Fruit fly (Drosophila melanogaster) whole organism, larva: ENCODE results near the gene gammaTub23C.
A peak's percentile ranks its signal among the peaks of the same experiment; 100 is the strongest.

Experiments
- noc ChIP-seq: fragments of 200-800 bp; sonication (Bioruptor generic); optimal IDR thresholded peaks from 3 replicates; lab custom pipeline; 2019; ENCODE audit warnings: missing biosample characterization, mild to moderate bottlenecking, missing genetic modification characterization, moderate library complexity

Gene gammaTub23C

DNA sequence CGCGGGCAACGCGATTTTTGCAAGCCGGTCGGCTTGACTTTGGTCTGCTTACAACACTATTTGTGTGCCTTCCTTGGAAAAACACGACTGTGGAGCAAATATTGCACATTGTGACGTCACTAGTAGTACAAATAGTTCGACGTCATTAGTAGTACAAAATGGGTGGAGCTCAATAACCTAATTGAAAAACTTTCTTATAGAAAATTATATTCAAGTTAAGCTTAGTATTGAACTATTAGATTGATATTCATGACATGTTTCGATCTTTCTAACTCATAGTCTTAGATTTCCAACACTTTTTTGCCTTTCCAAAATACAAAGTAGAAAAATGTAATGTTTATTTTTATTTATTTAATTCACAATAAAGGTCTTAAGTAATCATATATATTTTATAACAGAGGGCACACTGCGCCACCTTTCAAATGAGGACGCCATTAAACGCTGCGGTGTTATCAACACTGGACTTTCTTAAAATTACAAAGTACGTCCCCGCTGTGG is at the start of gene gammaTub23C, which contains the start of gene Rrp1:
gammaTub23C (plus strand) TSS at position 453 of the 498 bp plus-strand sequence.
Rrp1 (minus strand) TSS at position 70 of the 498 bp plus-strand sequence.
- TF ChIP-seq noc (tag; lab: Kevin White, UChicago), result peak; percentile 90

DNA sequence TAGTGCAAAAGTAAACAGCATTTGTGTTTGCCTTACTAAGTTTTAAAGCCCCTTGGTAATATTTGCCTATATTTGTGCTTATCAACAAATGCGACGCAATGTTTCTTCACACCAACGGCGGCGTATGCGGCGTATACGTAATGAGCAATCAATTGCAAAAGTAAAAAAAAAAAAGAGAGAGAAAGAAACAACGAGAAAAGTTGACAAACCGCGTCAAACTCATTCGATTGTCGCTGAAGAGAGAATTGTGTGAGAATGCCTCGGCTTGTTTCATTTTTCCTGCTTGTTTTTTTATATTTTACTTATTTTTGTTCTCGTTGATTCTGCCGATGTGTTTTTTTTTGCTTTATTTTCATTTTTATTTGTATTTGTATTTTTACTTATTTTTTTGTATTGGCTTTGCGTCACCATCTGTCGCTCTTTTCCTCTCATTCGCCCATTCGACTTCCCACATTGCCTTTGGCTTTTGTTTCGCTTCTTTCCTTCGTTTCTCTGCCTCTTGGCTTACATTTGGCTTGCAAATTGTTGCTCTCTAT is 48.4 kb upstream of the gammaTub23C start:
- TF ChIP-seq noc (tag; lab: Kevin White, UChicago), result no peak

DNA sequence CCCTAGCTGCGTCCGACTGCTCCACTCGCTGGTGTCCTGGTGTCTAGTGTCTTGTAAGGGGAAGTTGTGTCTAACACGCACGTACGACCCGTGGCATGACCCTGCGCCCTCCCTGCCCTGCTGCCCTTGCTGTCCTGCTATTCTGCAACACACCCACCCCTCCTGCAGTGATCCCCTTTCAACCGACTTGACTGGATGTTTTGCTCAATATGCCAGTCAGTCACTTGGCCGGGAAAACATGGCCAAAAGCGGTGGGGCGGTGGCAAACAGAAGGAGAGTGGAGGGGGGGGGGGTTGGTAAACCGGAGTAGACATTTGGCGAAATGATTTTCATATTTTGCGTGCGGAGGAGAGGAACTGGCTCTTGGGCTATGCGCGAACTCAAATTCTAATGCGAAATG is 42.0 kb upstream of the gammaTub23C start:
- no peak for TF ChIP-seq noc (tag; lab: Kevin White, UChicago)

DNA sequence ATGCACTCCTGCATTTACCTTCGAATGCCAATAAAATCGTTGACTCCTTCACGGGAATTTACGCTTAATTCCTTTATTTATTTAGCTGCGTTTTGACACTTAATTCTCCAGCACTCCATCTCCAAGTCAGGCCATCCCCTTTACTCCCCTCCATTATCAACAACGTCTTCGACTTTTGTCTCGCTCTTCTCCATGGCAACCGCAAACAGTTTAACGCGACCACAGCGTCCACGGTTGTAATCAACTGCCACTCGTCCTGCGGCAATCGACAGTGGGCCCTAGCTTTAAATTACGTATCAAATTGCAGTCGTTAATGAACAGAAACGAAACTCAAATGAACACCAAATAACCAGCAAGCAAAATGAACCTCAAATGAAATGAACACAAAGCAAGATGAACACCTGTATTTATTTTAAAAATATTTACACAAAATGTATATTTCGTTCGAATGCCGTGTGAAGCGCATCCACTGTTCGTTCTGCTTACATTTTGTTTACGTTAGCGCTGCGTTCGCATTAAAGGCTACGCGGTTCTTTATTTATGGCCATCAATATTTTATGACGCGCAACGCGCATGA is 41.0 kb upstream of the gammaTub23C start:
- no peak for TF ChIP-seq noc (tag; lab: Kevin White, UChicago)

DNA sequence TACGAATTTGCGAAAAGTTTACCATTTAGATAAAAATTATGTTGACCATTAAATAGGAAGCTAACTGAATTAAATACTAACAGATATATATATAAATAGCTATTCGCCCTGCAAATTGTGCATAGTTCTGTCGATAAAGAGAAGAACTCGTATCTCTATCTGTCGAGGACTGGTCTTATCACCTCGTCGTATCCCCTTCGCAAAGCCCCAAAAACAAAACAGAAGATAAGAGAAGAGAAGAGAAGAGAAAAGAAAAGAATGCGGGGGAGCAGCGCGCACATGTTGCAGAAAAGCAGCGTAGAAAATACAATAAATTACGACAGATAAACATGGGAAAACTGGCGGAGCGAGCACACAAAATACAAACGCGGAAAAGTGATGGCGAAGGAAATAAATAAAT is 37.0 kb upstream of the gammaTub23C start:
- TF ChIP-seq noc (tag; lab: Kevin White, UChicago), result no peak

DNA sequence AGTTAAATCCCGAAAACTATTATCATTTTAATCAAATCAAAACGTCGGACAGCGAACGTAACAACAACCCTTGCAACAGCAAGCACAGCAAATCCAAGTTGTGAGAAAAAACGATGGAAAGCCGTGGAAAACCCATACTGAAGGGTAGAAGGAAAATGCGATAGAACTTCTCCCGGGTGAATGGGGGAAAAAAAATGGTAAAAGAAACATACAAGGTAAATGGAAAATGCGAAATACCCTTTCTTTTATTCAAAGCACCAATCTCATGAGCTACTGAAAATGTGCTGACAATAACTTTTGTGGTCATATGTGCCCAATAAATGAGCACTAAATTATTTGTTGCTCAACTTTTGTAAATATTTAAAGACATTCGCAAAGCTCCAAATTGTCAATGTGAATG is 33.0 kb upstream of the gammaTub23C start:
- TF ChIP-seq noc (tag; lab: Kevin White, UChicago), result no peak

DNA sequence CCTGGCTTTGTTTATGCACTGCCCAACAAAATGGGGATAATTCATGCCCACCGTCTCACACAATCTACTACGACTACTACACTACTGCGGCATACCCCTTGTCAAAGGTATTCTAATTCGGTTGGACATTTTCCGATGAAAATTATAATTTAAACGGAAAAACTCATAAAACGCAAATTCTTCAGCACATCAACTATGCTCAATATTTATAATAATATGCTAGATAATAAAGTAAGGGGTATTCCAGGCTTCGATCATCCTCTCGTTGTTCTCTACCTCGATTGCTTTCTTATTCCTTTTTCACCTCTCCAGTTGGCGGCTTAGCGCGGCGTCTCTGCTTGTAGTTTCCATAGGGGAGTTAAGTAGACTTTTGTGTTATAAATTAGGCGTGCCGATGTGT is 31.3 kb upstream of the gammaTub23C start:
- TF ChIP-seq noc (tag; lab: Kevin White, UChicago), result no peak

DNA sequence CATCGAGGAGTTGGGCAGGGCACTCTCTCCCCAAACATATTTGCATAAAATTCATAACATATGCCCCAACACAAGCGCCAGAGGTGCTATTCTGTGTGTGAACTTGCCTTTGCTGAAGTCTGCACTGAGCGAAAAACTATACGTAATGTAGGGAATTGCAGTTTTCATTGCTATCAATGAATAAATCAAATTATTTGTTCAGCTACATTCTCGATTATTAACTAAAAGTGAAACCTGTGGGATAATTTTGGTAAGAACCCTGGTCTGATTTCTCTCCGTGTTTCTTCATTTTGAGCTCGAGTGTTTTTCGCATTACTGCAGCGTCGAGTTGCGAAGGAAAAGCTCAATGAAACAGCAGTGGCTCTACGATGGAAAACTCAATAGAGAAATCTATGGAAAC is 30.1 kb upstream of the gammaTub23C start:
- TF ChIP-seq noc (tag; lab: Kevin White, UChicago), result no peak

DNA sequence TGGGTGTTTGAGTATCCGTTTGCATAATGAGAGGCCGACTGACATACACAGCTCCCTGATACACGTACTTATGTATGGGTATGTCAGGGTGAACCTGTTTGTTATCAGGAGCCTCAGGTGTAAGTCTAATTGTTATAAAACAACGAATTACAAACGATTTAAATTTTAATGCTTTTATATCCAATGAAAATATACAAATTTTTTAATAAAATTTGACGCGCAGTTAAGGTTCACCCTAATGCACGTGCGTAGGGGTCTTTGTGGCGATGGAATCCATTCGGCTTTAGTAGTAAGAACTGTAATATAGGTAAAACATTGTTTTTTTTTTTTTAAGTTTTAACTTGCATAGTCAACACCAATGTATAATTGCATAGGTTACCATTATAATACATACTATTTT is 28.2 kb upstream of the gammaTub23C start:
- no peak for TF ChIP-seq noc (tag; lab: Kevin White, UChicago)

DNA sequence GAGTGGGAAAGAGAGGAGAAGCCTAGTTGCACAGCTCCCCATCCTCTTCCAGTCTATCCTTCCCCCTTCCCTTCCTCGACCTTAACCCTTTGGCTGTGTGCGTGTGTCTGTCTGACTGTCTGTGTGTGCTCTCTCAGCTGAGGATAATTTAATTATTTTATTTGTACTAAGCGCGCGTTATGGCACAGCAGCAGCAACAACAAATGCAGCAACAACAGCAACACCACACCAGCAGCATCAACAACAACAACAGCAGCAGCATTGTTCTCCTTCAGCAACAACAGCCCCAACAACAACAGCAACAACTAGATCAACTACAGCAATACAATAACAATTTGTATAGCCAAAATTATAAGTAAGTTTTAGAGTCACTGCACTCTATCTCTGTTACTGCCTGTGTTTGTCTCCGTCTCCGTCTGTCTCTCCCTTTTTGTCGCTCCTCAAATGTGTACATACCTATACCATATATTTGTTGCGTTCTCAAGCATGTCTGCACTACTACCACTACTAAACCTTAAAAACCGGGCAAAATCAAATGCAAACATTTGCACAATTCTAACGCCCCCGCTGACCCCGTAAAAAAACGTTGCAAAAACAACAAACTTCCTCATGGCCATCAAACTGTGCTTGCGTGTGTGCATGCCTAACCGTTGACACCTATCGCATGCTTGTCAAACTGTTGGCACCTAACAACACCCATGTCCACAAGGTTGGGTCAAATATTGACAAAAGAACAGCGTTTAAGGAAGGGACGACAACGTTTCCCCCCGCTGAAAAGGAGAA is 27.1 kb upstream of the gammaTub23C start:
- TF ChIP-seq noc (tag; lab: Kevin White, UChicago), result no peak

DNA sequence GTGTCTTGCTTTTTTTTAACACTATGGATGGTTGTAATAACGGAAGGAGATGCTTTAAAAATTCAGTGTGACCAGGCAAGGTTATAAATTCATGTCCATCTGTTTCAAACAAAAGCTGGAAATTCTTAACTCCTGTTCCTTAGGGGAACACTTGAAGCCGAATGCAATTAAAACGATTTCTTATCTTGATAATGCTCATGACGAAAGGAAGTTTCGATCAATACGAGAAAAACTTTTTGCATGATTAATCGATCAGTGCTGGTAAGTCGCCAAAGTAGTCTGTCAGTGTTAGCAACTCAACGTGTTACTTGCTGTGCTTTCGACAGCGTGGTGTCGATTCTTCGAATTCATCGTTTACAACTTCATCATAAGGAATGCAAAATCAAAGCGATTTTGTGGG is 18.2 kb upstream of the gammaTub23C start, which contains the start of gene Rbp9:
Rbp9 (plus strand) TSS at position 291 of the 400 bp plus-strand sequence.
- no peak for TF ChIP-seq noc (tag; lab: Kevin White, UChicago)

DNA sequence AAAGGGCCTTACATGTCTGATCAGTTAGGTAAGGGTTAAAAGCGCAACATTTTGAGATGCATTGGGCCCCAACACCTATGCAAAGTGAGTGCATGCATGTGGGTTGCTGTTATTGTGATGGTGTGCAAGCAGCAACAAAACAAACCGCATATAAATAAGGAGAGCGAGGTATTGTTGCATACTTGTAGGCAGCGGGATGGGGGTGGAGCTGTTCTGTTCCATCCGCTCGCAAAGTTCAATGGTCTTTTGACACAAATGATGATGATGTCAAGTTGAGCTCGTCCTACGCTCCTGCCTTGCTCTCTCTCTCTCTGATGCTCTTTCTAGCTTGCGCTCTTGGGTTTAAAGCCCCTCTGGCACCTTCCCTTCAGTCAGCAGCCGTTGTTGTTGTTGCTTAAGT is 17.0 kb upstream of the gammaTub23C start:
- no peak for TF ChIP-seq noc (tag; lab: Kevin White, UChicago)

DNA sequence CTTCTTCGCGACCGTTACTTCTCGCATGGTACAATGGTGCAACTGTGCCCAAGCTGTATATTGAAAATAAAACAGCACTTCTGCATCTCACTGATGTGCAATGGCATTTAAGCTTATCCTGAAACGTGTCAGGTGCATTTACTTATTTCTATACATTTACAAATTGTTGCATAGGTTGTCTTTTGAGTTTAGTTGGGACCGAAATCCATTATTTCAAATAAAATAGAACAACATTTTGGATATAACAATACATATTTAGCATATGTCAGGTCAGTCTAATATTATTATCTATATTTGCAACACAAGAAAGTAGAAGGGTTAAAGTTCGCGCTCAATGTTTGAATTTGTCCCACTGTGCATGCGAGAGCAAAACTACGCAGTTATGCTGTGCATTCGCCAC is 16.3 kb upstream of the gammaTub23C start:
- no peak for TF ChIP-seq noc (tag; lab: Kevin White, UChicago)

DNA sequence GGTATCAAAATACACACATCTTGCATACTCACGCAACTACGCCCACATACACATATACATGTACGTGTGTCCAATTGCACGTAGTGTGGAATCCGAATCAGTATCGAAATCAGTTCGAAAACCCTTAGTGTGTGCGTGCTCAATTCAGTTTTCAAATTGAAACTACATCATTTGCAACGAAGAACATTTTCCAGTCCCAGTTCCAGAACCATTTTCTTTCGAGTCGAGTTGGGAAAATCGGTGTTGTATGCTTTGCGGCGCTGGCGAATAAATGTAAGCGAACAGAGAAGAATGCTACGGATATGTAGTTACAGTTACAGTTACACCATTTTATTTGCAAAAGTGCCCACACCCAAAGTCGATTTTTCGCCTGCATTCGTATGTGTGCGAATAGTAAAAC is 15.7 kb upstream of the gammaTub23C start:
- no peak for TF ChIP-seq noc (tag; lab: Kevin White, UChicago)

DNA sequence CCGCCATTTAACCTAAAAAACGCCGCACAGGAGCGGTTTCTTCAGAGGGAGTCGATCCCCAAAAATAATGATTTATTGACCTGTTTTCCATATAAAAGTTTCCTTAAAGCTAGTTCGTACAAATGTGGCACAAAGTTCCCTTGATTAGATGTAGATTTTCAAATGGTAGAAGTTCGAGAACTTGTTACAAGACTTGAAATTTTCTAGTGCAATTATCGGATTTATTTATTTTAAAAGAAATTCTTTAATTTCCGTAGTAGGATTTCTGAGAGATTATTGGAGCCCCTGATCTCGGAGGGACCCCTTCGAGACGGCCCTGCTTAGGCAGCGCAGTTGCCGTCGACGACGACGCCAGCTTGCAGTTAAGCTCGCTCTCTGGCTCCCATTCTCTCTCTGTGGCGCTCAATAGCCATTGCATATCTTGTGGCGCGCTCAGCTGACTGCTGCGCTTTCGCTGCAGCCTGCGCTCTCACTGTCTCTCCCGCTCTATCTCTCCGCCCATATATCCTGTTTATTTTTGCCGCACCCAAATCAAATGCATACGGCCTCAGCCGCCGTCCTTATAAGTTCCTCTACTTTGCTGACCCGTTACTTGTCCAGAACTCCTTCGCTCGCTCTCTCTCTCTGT is 15.0 kb upstream of the gammaTub23C start:
- no peak for TF ChIP-seq noc (tag; lab: Kevin White, UChicago)

DNA sequence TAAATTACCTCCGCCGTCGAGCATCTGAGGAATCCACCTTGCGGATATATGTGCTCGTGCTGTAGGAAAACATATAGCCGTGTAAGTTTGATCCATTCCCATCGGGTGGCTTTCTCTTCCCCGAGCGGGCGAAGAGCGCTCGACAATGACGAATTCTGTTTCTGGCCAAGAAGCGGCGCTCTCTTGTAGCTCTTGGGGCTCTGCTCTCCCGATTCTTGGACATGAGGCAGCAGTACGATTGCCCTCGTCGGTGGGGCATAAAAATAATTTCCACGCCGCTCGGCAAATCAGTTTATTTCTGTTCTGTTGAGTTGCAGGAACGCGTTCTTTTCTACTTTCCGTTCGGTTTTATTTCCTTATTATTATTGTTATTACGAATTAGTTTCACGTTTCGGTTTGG is 13.8 kb upstream of the gammaTub23C start:
- no peak for TF ChIP-seq noc (tag; lab: Kevin White, UChicago)
